Fruit fly (Drosophila melanogaster) whole organism, adult: ENCODE measurements around the gene Fntb.

Experiments used
- CG11617 ChIP-seq: fragments of 200-800 bp; sonication (Bioruptor generic); optimal IDR thresholded peaks from 2 replicates; lab custom pipeline; 2017; ENCODE audit warnings: mild to moderate bottlenecking, missing biosample characterization, missing genetic modification reagents, missing genetic modification characterization
- CG12768 ChIP-seq: fragments of 200-800 bp; sonication (Bioruptor generic); optimal IDR thresholded peaks from 2 replicates; lab custom pipeline; 2017; ENCODE audit warnings: missing biosample characterization, missing genetic modification characterization, mild to moderate bottlenecking, moderate library complexity, missing genetic modification reagents
- CG14711 ChIP-seq: fragments of 200-800 bp; sonication (Bioruptor generic); optimal IDR thresholded peaks from 2 replicates; lab custom pipeline; 2018; ENCODE audit warnings: missing biosample characterization, mild to moderate bottlenecking, missing genetic modification characterization, moderate library complexity
- CG1620 ChIP-seq: fragments of 200-800 bp; sonication (Bioruptor generic); optimal IDR thresholded peaks from 2 replicates; lab custom pipeline; 2016; ENCODE audit warnings: missing biosample characterization, missing genetic modification characterization
- CG33017 ChIP-seq: fragments of 200-800 bp; sonication (Bioruptor generic); optimal IDR thresholded peaks from 2 replicates; lab custom pipeline; 2018; ENCODE audit warnings: missing biosample characterization, mild to moderate bottlenecking, missing genetic modification characterization, moderate library complexity
- CG5204 ChIP-seq: fragments of 200-800 bp; sonication (Bioruptor generic); optimal IDR thresholded peaks from 2 replicates; lab custom pipeline; 2016; ENCODE audit warnings: missing biosample characterization, missing genetic modification characterization
- CG7045 ChIP-seq: fragments of 200-800 bp; sonication (Bioruptor generic); optimal IDR thresholded peaks from 2 replicates; lab custom pipeline; 2017; ENCODE audit warnings: missing biosample characterization, mild to moderate bottlenecking, missing genetic modification characterization
- CG7101 ChIP-seq: fragments of 200-800 bp; sonication (Bioruptor generic); optimal IDR thresholded peaks from 2 replicates; lab custom pipeline; 2018; ENCODE audit warnings: missing biosample characterization, mild to moderate bottlenecking, missing genetic modification characterization, moderate library complexity
- Clk ChIP-seq: fragments of 200-800 bp; sonication (Bioruptor generic); optimal IDR thresholded peaks from 2 replicates; lab custom pipeline; 2017; ENCODE audit warnings: missing biosample characterization, missing genetic modification characterization
- Crg-1 ChIP-seq: fragments of 200-800 bp; sonication (Bioruptor generic); optimal IDR thresholded peaks from 2 replicates; lab custom pipeline; 2016; ENCODE audit warnings: missing biosample characterization, missing genetic modification characterization
- Hr96 ChIP-seq: fragments of 200-800 bp; sonication (Bioruptor generic); optimal IDR thresholded peaks from 2 replicates; lab custom pipeline; 2016; ENCODE audit warnings: missing biosample characterization, missing genetic modification characterization
- Mnt ChIP-seq: fragments of 200-800 bp; sonication (Bioruptor generic); optimal IDR thresholded peaks from 2 replicates; lab custom pipeline; 2016; ENCODE audit warnings: missing biosample characterization, mild to moderate bottlenecking, missing genetic modification characterization
- bab1 ChIP-seq: fragments of 200-800 bp; sonication (Bioruptor generic); optimal IDR thresholded peaks from 3 replicates; lab custom pipeline; 2019; ENCODE audit warnings: missing biosample characterization, mild to moderate bottlenecking, missing genetic modification characterization, moderate library complexity
- cic ChIP-seq: fragments of 200-800 bp; sonication (Bioruptor generic); optimal IDR thresholded peaks from 2 replicates; lab custom pipeline; 2017; ENCODE audit warnings: missing biosample characterization, mild to moderate bottlenecking, missing genetic modification characterization, moderate library complexity
- cnc ChIP-seq, 2 experiments: fragments of >200 bp; optimal IDR thresholded peaks; 2 replicates each; lab custom pipeline; 2017
- kay ChIP-seq: fragments of 200-800 bp; sonication (Bioruptor generic); peaks from one replicate; lab custom pipeline; 2016; ENCODE audit warnings: missing biosample characterization, missing genetic modification characterization, borderline replicate concordance
- ovo ChIP-seq: fragments of 200-800 bp; sonication (Bioruptor generic); optimal IDR thresholded peaks from 2 replicates; lab custom pipeline; 2016; ENCODE audit warnings: missing biosample characterization, missing genetic modification characterization
- pad ChIP-seq: fragments of 200-800 bp; sonication (Bioruptor generic); optimal IDR thresholded peaks from 3 replicates; lab custom pipeline; 2017; ENCODE audit warnings: missing biosample characterization, missing genetic modification characterization, mild to moderate bottlenecking, moderate library complexity, missing genetic modification reagents
- tj ChIP-seq: fragments of 200-800 bp; sonication (Bioruptor generic); optimal IDR thresholded peaks from 3 replicates; lab custom pipeline; 2017; ENCODE audit warnings: missing biosample characterization, mild to moderate bottlenecking, missing genetic modification characterization, moderate library complexity
- toe ChIP-seq: fragments of 200-800 bp; sonication (Bioruptor generic); optimal IDR thresholded peaks from 2 replicates; lab custom pipeline; 2016; ENCODE audit warnings: missing biosample characterization, missing genetic modification characterization

Fntb gene

DNA sequence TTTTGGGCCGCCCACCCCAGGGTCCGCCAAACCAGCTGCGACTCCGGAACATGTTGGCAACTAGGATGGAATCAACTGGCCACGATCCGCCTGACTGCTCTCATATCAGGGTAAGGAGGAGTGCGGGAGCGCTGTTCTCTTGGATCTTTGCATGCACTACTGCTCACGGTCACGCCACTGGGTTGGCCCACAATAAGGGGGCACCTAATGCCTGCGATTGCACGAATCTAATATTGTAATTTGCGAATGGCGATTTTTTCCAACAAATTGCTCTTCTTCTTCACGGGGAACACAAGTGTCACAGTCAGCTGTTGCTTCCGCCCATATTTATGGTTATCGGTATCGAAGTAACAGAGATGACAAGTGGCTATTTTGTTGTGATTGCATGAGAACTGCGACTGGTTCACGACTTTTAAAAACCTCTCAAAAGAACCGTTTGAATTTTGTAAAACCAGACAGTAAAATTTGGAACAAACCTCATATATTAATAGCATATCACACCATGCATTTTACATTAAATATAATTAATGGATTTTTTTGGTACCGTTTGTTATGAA, 8.6 kb downstream of the Fntb start, which contains the start of gene ema:
Gene ema, minus strand, starts transcription at position 295 of the 557 bp plus-strand sequence.
- TF ChIP-seq cnc (optimal IDR thresholded peaks at IDR 0.05; lab: Kevin White, UChicago) (no peak), Clk (no peak), tj (GFP tag; lab: Kevin White, UChicago) (no peak), ovo (GFP tag; lab: Kevin White, UChicago) (no peak), pad (GFP tag; lab: Kevin White, UChicago) (peak; percentile 12), cic (no peak), bab1 (peak; percentile 83), Hr96 (no peak), CG14711 (tag; lab: Kevin White, UChicago) (peak; percentile 52), Mnt (GFP tag; lab: Kevin White, UChicago) (peak; percentile 11), CG7101 (tag; lab: Kevin White, UChicago) (peak; percentile 17), CG12768 (GFP tag; lab: Kevin White, UChicago) (no peak), Crg-1 (GFP tag; lab: Kevin White, UChicago) (no peak), toe (no peak), CG7045 (no peak), CG33017 (tag; lab: Kevin White, UChicago) (no peak), kay (GFP tag; lab: Kevin White, UChicago) (no peak), CG1620 (GFP tag; lab: Kevin White, UChicago) (peak; percentile 21), CG11617 (GFP tag; lab: Kevin White, UChicago) (peak; percentile 24), CG5204 (GFP tag; lab: Kevin White, UChicago) (no peak)

DNA sequence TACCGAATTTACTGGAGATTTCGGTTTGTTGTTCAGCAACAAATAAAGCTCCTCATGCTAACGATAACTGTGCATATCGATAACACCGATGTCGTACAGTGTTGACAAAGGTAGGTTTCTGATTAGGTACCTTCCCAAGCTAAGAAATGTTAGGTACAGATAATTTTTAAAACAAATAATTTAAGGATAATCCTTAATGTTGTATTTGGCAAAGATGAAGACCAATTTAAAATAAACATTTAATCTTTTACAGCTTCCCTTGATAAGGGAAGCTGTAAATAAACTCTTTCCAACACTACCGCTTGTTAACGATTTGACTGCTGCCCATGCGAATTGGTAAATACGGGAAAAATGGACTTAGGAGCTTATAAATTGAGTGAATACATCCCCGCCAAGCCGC, 10.1 kb downstream of the Fntb start, which contains the start of the genes Ttc1 and CG14882:
Gene Ttc1, minus strand, starts transcription at position 71 of the 400 bp plus-strand sequence.
Gene CG14882, plus strand, starts transcription at position 271 of the 400 bp plus-strand sequence.
- TF ChIP-seq CG7101 (tag; lab: Kevin White, UChicago) (peak; percentile 91), bab1 (peak; percentile 88), CG14711 (tag; lab: Kevin White, UChicago) (peak; percentile 79), Clk (peak; percentile 66), CG7045 (peak; percentile 82), kay (GFP tag; lab: Kevin White, UChicago) (no peak), Hr96 (no peak), tj (GFP tag; lab: Kevin White, UChicago) (peak; percentile 45), CG11617 (GFP tag; lab: Kevin White, UChicago) (peak; percentile 87), CG5204 (GFP tag; lab: Kevin White, UChicago) (no peak), toe (peak; percentile 81), cic (peak; percentile 39), CG12768 (GFP tag; lab: Kevin White, UChicago) (peak; percentile 87), cnc (optimal IDR thresholded peaks at IDR 0.05; lab: Kevin White, UChicago) (no peak), pad (GFP tag; lab: Kevin White, UChicago) (peak; percentile 73), Crg-1 (GFP tag; lab: Kevin White, UChicago) (peak; percentile 89), CG33017 (tag; lab: Kevin White, UChicago) (peak; percentile 89), Mnt (GFP tag; lab: Kevin White, UChicago) (peak; percentile 88), ovo (GFP tag; lab: Kevin White, UChicago) (peak; percentile 25), CG1620 (GFP tag; lab: Kevin White, UChicago) (peak; percentile 79)

DNA sequence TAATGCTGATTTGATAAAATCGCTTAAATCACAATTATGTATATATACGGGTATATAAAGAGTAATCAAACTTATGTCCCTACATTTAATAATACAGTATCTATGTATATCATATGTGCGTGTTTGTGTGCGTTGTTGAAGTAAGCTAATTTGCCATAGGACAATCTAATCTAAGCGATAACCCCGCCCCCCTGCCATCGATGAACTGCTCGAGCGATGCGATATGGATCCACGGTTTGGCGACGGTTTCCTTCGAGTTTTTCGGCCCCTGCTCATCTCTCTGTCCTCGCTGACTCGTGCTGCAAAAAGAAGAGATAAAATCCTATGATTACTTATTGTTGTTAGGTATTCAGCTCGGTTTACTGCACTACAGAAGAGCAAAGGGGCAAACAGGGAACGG, 14.0 kb downstream of the Fntb start:
- TF ChIP-seq CG5204 (GFP tag; lab: Kevin White, UChicago) (no peak), CG7045 (no peak), Mnt (GFP tag; lab: Kevin White, UChicago) (no peak), pad (GFP tag; lab: Kevin White, UChicago) (no peak), toe (no peak), cnc (optimal IDR thresholded peaks at IDR 0.05; lab: Kevin White, UChicago) (no peak), CG14711 (tag; lab: Kevin White, UChicago) (no peak), CG7101 (tag; lab: Kevin White, UChicago) (no peak), CG1620 (GFP tag; lab: Kevin White, UChicago) (no peak), cic (no peak)

DNA sequence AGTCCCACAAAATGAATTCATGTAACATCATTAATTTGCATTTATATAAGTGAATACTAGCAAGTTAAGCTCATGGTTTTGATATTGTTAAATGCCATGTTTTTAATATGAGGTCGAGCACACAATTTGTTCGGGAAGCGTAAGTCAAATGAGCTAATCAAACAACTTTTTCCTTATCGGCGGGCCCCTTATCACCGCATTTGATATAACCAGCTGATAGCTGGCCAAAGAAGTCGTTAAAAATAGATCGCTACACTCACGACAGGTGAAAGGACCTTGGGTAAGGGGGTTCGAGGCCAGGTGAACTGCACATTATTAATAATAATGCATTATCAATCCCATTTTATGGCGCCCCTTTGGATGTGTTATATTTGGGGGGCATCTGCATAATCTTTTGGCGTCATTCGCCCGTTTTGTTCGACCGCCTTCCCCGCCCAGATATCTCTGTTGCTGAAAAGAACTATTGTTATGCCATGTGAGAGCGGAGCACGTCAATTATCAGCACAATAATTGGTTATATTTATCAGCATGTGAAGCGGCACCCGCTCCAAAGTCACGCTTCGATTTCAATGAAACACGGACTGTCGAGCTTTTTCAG, 14.7 kb downstream of the Fntb start:
- TF ChIP-seq cic (peak; percentile 7), kay (GFP tag; lab: Kevin White, UChicago) (peak; percentile 69), tj (GFP tag; lab: Kevin White, UChicago) (no peak)

DNA sequence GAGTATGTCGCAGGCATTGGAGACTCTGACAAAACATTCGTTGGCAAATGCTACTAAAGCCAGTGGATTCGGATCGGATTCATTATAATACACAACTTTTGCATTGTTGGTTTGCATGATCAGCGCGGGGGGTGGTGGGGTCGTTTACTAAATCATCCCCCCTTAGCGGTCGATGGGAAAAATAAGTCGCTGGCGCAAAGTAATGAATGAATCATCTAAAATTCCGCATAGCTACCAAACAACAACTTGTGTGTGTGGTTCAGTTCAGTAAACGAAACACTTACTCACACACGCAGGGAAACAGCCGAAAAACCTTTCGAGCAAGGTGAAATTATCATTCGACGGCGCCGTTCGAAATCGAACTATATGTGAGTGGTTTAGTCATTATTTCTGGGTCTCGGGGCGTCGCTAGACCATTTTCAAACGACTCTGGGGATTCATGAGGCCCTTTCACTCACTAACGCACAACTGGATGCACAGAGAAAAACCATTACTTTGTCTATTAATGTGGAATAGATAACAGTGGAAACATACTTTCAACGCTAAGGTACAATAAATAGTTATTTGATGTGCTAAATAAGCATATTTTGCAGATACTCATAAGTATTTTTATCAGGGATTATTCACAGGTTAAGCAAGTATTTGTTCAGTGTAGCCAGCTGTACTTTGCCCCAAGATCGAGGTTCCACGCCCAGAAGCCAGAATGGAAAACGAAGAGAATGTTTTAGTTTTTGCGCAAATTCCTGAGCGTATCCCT, 15.8 kb downstream of the Fntb start:
- TF ChIP-seq CG5204 (GFP tag; lab: Kevin White, UChicago) = peak; percentile 31
- no peak for TF ChIP-seq CG7101 (tag; lab: Kevin White, UChicago)
- TF ChIP-seq bab1 = no peak
- no peak for TF ChIP-seq Clk
- no peak for TF ChIP-seq CG1620 (GFP tag; lab: Kevin White, UChicago)
- no peak for TF ChIP-seq CG14711 (tag; lab: Kevin White, UChicago)
- TF ChIP-seq CG7045 = no peak
- TF ChIP-seq pad (GFP tag; lab: Kevin White, UChicago) = no peak
- TF ChIP-seq kay (GFP tag; lab: Kevin White, UChicago) = peak; percentile 94
- peak; percentile 74 for TF ChIP-seq CG12768 (GFP tag; lab: Kevin White, UChicago)
- TF ChIP-seq CG33017 (tag; lab: Kevin White, UChicago) = peak; percentile 68
- TF ChIP-seq ovo (GFP tag; lab: Kevin White, UChicago) = no peak
- TF ChIP-seq Crg-1 (GFP tag; lab: Kevin White, UChicago) = no peak
- TF ChIP-seq Mnt (GFP tag; lab: Kevin White, UChicago) = no peak
- TF ChIP-seq CG11617 (GFP tag; lab: Kevin White, UChicago) = peak; percentile 73
- no peak for TF ChIP-seq Hr96
- no peak for TF ChIP-seq cnc (optimal IDR thresholded peaks at IDR 0.05; lab: Kevin White, UChicago)
- peak; percentile 41 for TF ChIP-seq tj (GFP tag; lab: Kevin White, UChicago)
- TF ChIP-seq cic = no peak
- peak; percentile 33 for TF ChIP-seq toe
